Fruit fly (Drosophila melanogaster) whole organism, wandering third instar larva: ENCODE results near the gene obst-B.

Experiments
- CrebA ChIP-seq: fragments of 200-800 bp; sonication (Bioruptor generic); optimal IDR thresholded peaks from 2 replicates; lab custom pipeline; 2016; ENCODE audit warnings: missing biosample characterization, mild to moderate bottlenecking, missing genetic modification characterization, borderline replicate concordance
- Hnf4 ChIP-seq: fragments of 200-800 bp; sonication (Bioruptor generic); optimal IDR thresholded peaks from 2 replicates; lab custom pipeline; 2016; ENCODE audit warnings: missing biosample characterization, mild to moderate bottlenecking, missing genetic modification characterization
- Mio ChIP-seq: sonication (Bioruptor generic); optimal IDR thresholded peaks from 2 replicates; lab custom pipeline; 2016; ENCODE audit warnings: missing biosample characterization, missing genetic modification characterization
- OdsH ChIP-seq: fragments of 200-800 bp; sonication (Bioruptor generic); optimal IDR thresholded peaks from 2 replicates; lab custom pipeline; 2016; ENCODE audit warnings: missing biosample characterization, mild to moderate bottlenecking, missing genetic modification characterization
- br ChIP-seq: fragments of 200-800 bp; sonication (Bioruptor generic); optimal IDR thresholded peaks from 2 replicates; lab custom pipeline; 2016; ENCODE audit warnings: missing biosample characterization, missing genetic modification characterization
- dsf ChIP-seq: sonication (Bioruptor generic); optimal IDR thresholded peaks from 2 replicates; lab custom pipeline; 2016; ENCODE audit warnings: missing biosample characterization, missing genetic modification characterization, borderline replicate concordance
- ey ChIP-seq: fragments of 200-800 bp; sonication (Bioruptor generic); optimal IDR thresholded peaks from 2 replicates; lab custom pipeline; 2016; ENCODE audit warnings: missing biosample characterization, missing genetic modification characterization
- lola ChIP-seq: fragments of >200 bp; optimal IDR thresholded peaks from 2 replicates; lab custom pipeline; 2017; ENCODE audit warnings: missing biosample characterization, missing genetic modification characterization
- pan ChIP-seq: fragments of >200 bp; optimal IDR thresholded peaks from 2 replicates; lab custom pipeline; 2017
- psq ChIP-seq: fragments of 200-800 bp; sonication (Bioruptor generic); optimal IDR thresholded peaks from 3 replicates; lab custom pipeline; 2017; ENCODE audit warnings: missing biosample characterization, mild to moderate bottlenecking, missing genetic modification characterization, moderate library complexity
- sage ChIP-seq: fragments of 200-800 bp; sonication (Bioruptor generic); optimal IDR thresholded peaks from 2 replicates; lab custom pipeline; 2016; ENCODE audit warnings: missing biosample characterization, mild to moderate bottlenecking, missing genetic modification characterization
- usp ChIP-seq: fragments of >200 bp; optimal IDR thresholded peaks from 2 replicates; lab custom pipeline; 2017; ENCODE audit warnings: missing biosample characterization, missing genetic modification characterization

- TF ChIP-seq pan (no peak), ey (GFP tag; lab: Kevin White, UChicago) (no peak), lola (GFP tag; lab: Kevin White, UChicago) (no peak), sage (GFP tag; lab: Kevin White, UChicago) (no peak), br (GFP tag; lab: Kevin White, UChicago) (no peak), usp (GFP tag; lab: Kevin White, UChicago) (no peak), dsf (GFP tag; lab: Kevin White, UChicago) (no peak), Mio (GFP tag; lab: Kevin White, UChicago) (no peak), psq (no peak), OdsH (GFP tag; lab: Kevin White, UChicago) (no peak), Hnf4 (GFP tag; lab: Kevin White, UChicago) (no peak), CrebA (no peak)
Observed at dm6 chr2L:9989275-9989674, 43.2 kb upstream of the obst-B start.
